Fruit fly (Drosophila melanogaster) whole organism, embryonic: ENCODE measurements around the gene CG42489.
A peak's percentile ranks its signal among the peaks of the same experiment; 100 is the strongest.

Source experiments
- Adf1 ChIP-seq: fragments of 200-800 bp; sonication (Bioruptor generic); IDR thresholded peaks from 2 replicates; pipeline ENCODE4 v1.3.6; 2022; ENCODE audit warnings: missing biosample characterization, missing genetic modification characterization
- CG10147 ChIP-seq: fragments of 200-800 bp; sonication (Bioruptor generic); optimal IDR thresholded peaks from 2 replicates; lab custom pipeline; 2019; ENCODE audit warnings: missing biosample characterization, mild to moderate bottlenecking, missing genetic modification characterization, moderate library complexity
- CG11456 ChIP-seq: fragments of 200-800 bp; sonication (Bioruptor generic); IDR thresholded peaks from 3 replicates; pipeline ENCODE4 v1.3.6; 2022; ENCODE audit warnings: missing biosample characterization, missing genetic modification characterization
- CG11504 ChIP-seq: fragments of 200-800 bp; sonication (Bioruptor generic); optimal IDR thresholded peaks from 3 replicates; lab custom pipeline; 2019; ENCODE audit warnings: missing biosample characterization, mild to moderate bottlenecking, missing genetic modification characterization, moderate library complexity
- CG12744 ChIP-seq: fragments of 200-800 bp; sonication (Bioruptor generic); optimal IDR thresholded peaks from 2 replicates; lab custom pipeline; 2016; ENCODE audit warnings: missing biosample characterization, missing genetic modification characterization
- CG13775 ChIP-seq: fragments of 200-800 bp; sonication (Bioruptor generic); optimal IDR thresholded peaks from 3 replicates; lab custom pipeline; 2017; ENCODE audit warnings: missing biosample characterization, mild to moderate bottlenecking, missing genetic modification characterization
- CG15011 ChIP-seq: fragments of 200-800 bp; sonication (Bioruptor generic); optimal IDR thresholded peaks from 3 replicates; lab custom pipeline; 2018; ENCODE audit warnings: missing biosample characterization, mild to moderate bottlenecking, missing genetic modification characterization
- CG15514 ChIP-seq: fragments of 200-800 bp; sonication (Bioruptor generic); optimal IDR thresholded peaks from 3 replicates; lab custom pipeline; 2017; ENCODE audit warnings: missing biosample characterization, missing genetic modification characterization, mild to moderate bottlenecking, moderate library complexity, missing genetic modification reagents
- CG17186 ChIP-seq: fragments of 200-800 bp; sonication (Bioruptor generic); optimal IDR thresholded peaks from 3 replicates; lab custom pipeline; 2017; ENCODE audit warnings: missing biosample characterization, missing genetic modification reagents, missing genetic modification characterization
- CG17568 ChIP-seq: fragments of 200-800 bp; sonication (Bioruptor generic); optimal IDR thresholded peaks from 2 replicates; lab custom pipeline; 2018; ENCODE audit warnings: missing biosample characterization, mild to moderate bottlenecking, missing genetic modification characterization, moderate library complexity
- CG17912 ChIP-seq: fragments of 200-800 bp; sonication (Bioruptor generic); optimal IDR thresholded peaks from 2 replicates; lab custom pipeline; 2018; ENCODE audit warnings: missing biosample characterization, mild to moderate bottlenecking, missing genetic modification characterization
- CG2889 ChIP-seq: fragments of 200-800 bp; sonication (Bioruptor generic); IDR thresholded peaks from 3 replicates; pipeline ENCODE4 v1.3.6; 2022; ENCODE audit warnings: missing biosample characterization, missing genetic modification characterization
- CG4282 ChIP-seq: fragments of 200-800 bp; sonication (Bioruptor generic); optimal IDR thresholded peaks from 2 replicates; lab custom pipeline; 2016; ENCODE audit warnings: missing biosample characterization, missing genetic modification characterization
- CG6654 ChIP-seq: fragments of 200-800 bp; sonication (Bioruptor generic); optimal IDR thresholded peaks from 2 replicates; lab custom pipeline; 2017; ENCODE audit warnings: missing biosample characterization, mild to moderate bottlenecking, missing genetic modification characterization
- CG6791 ChIP-seq: fragments of 200-800 bp; sonication (Bioruptor generic); IDR thresholded peaks from 3 replicates; pipeline ENCODE4 v1.3.6; 2022; ENCODE audit warnings: missing biosample characterization, missing genetic modification characterization; ENCODE audit not compliant: partially characterized antibody
- CrebB ChIP-seq: fragments of 200-800 bp; sonication (Bioruptor generic); optimal IDR thresholded peaks from 3 replicates; lab custom pipeline; 2018; ENCODE audit warnings: missing biosample characterization, mild to moderate bottlenecking, missing genetic modification characterization
- Deaf1 ChIP-seq: fragments of 200-800 bp; optimal IDR thresholded peaks from 3 replicates; lab custom pipeline; 2019; ENCODE audit warnings: missing biosample characterization, mild to moderate bottlenecking, missing genetic modification characterization, moderate library complexity
- Dip2 ChIP-seq: fragments of 200-800 bp; sonication (Bioruptor generic); IDR thresholded peaks from 2 replicates; pipeline ENCODE4 v1.3.6; 2022; ENCODE audit warnings: missing biosample characterization, missing genetic modification characterization
- Elba2 ChIP-seq: fragments of 200-800 bp; sonication (Bioruptor generic); optimal IDR thresholded peaks from 3 replicates; lab custom pipeline; 2016; ENCODE audit warnings: missing biosample characterization, missing genetic modification characterization
- Fer2 ChIP-seq: fragments of 200-800 bp; sonication (Bioruptor generic); optimal IDR thresholded peaks from 2 replicates; lab custom pipeline; 2018; ENCODE audit warnings: missing biosample characterization, mild to moderate bottlenecking, missing genetic modification characterization, moderate library complexity
- HLH54F ChIP-seq: fragments of 200-800 bp; sonication (Bioruptor generic); optimal IDR thresholded peaks from 3 replicates; lab custom pipeline; 2016; ENCODE audit warnings: missing biosample characterization, missing genetic modification characterization
- HmgZ ChIP-seq: fragments of 200-800 bp; sonication (Bioruptor generic); optimal IDR thresholded peaks from 2 replicates; lab custom pipeline; 2018; ENCODE audit warnings: missing biosample characterization, mild to moderate bottlenecking, missing genetic modification characterization
- Kr ChIP-seq: fragments of 200-800 bp; sonication (Bioruptor generic); optimal IDR thresholded peaks from 2 replicates; lab custom pipeline; 2017; ENCODE audit warnings: missing biosample characterization, mild to moderate bottlenecking, missing genetic modification characterization
- Oaz ChIP-seq: fragments of 200-800 bp; sonication (Bioruptor generic); IDR thresholded peaks from 2 replicates; pipeline ENCODE4 v1.3.6; 2022; ENCODE audit warnings: missing biosample characterization, missing genetic modification characterization
- Sox102F ChIP-seq: fragments of 200-800 bp; sonication (Bioruptor generic); optimal IDR thresholded peaks from 2 replicates; lab custom pipeline; 2018; ENCODE audit warnings: missing biosample characterization, mild to moderate bottlenecking, missing genetic modification characterization, moderate library complexity
- Spps ChIP-seq: fragments of 200-800 bp; sonication (Bioruptor generic); optimal IDR thresholded peaks from 2 replicates; lab custom pipeline; 2018; ENCODE audit warnings: missing biosample characterization, mild to moderate bottlenecking, missing genetic modification characterization
- Usf ChIP-seq: fragments of 200-800 bp; sonication (Bioruptor generic); optimal IDR thresholded peaks from 2 replicates; lab custom pipeline; 2017; ENCODE audit warnings: missing genotype, missing biosample characterization, missing genetic modification characterization
- Xbp1 ChIP-seq: fragments of 200-800 bp; sonication (Bioruptor generic); optimal IDR thresholded peaks from 3 replicates; lab custom pipeline; 2016; ENCODE audit warnings: missing biosample characterization, mild to moderate bottlenecking, missing genetic modification characterization
- YL-1 ChIP-seq: fragments of 200-800 bp; sonication (Bioruptor generic); optimal IDR thresholded peaks from 3 replicates; lab custom pipeline; 2017; ENCODE audit warnings: missing biosample characterization, mild to moderate bottlenecking, missing genetic modification characterization
- amos ChIP-seq: fragments of 200-800 bp; sonication (Bioruptor generic); IDR thresholded peaks from 2 replicates; pipeline ENCODE4 v1.3.6; 2022; ENCODE audit warnings: missing biosample characterization, missing genetic modification characterization; ENCODE audit not compliant: partially characterized antibody
- ara ChIP-seq: fragments of 200-800 bp; sonication (Bioruptor generic); IDR thresholded peaks from 2 replicates; pipeline ENCODE4 v1.3.6; 2022; ENCODE audit warnings: missing biosample characterization, missing genetic modification characterization
- bsh ChIP-seq, 2 experiments: fragments of 200-800 bp; sonication (Bioruptor generic); optimal IDR thresholded peaks; 2 replicates each; lab custom pipeline; 2017 to 2018; ENCODE audit warnings: mild to moderate bottlenecking in 2 of 2, missing biosample characterization in 2 of 2, missing genetic modification characterization in 2 of 2, moderate library complexity in 1 of 2
- cato ChIP-seq: fragments of 200-800 bp; sonication (Bioruptor generic); optimal IDR thresholded peaks from 2 replicates; lab custom pipeline; 2016; ENCODE audit warnings: missing biosample characterization, missing genetic modification characterization, borderline replicate concordance
- fd3F ChIP-seq: fragments of 200-800 bp; sonication (Bioruptor generic); optimal IDR thresholded peaks from 2 replicates; lab custom pipeline; 2018; ENCODE audit warnings: missing biosample characterization, mild to moderate bottlenecking, missing genetic modification characterization, moderate library complexity
- gfzf ChIP-seq: fragments of 200-800 bp; sonication (Bioruptor generic); optimal IDR thresholded peaks from 2 replicates; lab custom pipeline; 2016; ENCODE audit warnings: missing biosample characterization, mild to moderate bottlenecking, missing genetic modification characterization, moderate library complexity
- inv ChIP-seq: fragments of 200-800 bp; sonication (Bioruptor generic); IDR thresholded peaks from 2 replicates; pipeline ENCODE4 v1.3.6; 2022; ENCODE audit warnings: missing biosample characterization, missing genetic modification characterization; ENCODE audit not compliant: partially characterized antibody
- mld ChIP-seq: fragments of 200-800 bp; sonication (Bioruptor generic); IDR thresholded peaks from 3 replicates; pipeline ENCODE4 v1.3.6; 2022; ENCODE audit warnings: missing biosample characterization, missing genetic modification characterization; ENCODE audit not compliant: partially characterized antibody
- nerfin-1 ChIP-seq: fragments of 200-800 bp; sonication (Bioruptor generic); optimal IDR thresholded peaks from 3 replicates; lab custom pipeline; 2019; ENCODE audit warnings: missing biosample characterization, mild to moderate bottlenecking, missing genetic modification characterization, moderate library complexity
- oc ChIP-seq: fragments of 200-800 bp; sonication (Bioruptor generic); optimal IDR thresholded peaks from 2 replicates; lab custom pipeline; 2018; ENCODE audit warnings: missing biosample characterization, mild to moderate bottlenecking, missing genetic modification characterization, moderate library complexity
- psq ChIP-seq: fragments of 200-800 bp; sonication (Bioruptor generic); optimal IDR thresholded peaks from 2 replicates; lab custom pipeline; 2017; ENCODE audit warnings: missing biosample characterization, missing genetic modification characterization
- ro ChIP-seq: fragments of 200-800 bp; sonication (Bioruptor generic); IDR thresholded peaks from 2 replicates; pipeline ENCODE4 v1.3.6; 2022; ENCODE audit warnings: missing biosample characterization, missing genetic modification characterization
- sd ChIP-seq: fragments of 200-800 bp; sonication (Bioruptor generic); optimal IDR thresholded peaks from 3 replicates; lab custom pipeline; 2018; ENCODE audit warnings: missing biosample characterization, mild to moderate bottlenecking, missing genetic modification characterization, moderate library complexity
- sr ChIP-seq: fragments of 200-800 bp; sonication (Bioruptor generic); IDR thresholded peaks from 3 replicates; pipeline ENCODE4 v1.3.6; 2022; ENCODE audit warnings: missing biosample characterization, missing genetic modification characterization
- stc ChIP-seq: fragments of 200-800 bp; sonication (Bioruptor generic); IDR thresholded peaks from 2 replicates; pipeline ENCODE4 v1.3.6; 2022; ENCODE audit warnings: missing biosample characterization, missing genetic modification characterization
- sug ChIP-seq: fragments of 200-800 bp; optimal IDR thresholded peaks from 2 replicates; lab custom pipeline; 2019; ENCODE audit warnings: missing biosample characterization, mild to moderate bottlenecking, missing genetic modification characterization, moderate library complexity
- unpg ChIP-seq: fragments of 200-800 bp; sonication (Bioruptor generic); optimal IDR thresholded peaks from 3 replicates; lab custom pipeline; 2018; ENCODE audit warnings: missing biosample characterization, mild to moderate bottlenecking, missing genetic modification characterization, moderate library complexity
- zen ChIP-seq: fragments of 200-800 bp; sonication (Bioruptor generic); optimal IDR thresholded peaks from 3 replicates; lab custom pipeline; 2018; ENCODE audit warnings: missing biosample characterization, mild to moderate bottlenecking, missing genetic modification characterization, moderate library complexity
- zf30C ChIP-seq: fragments of 200-800 bp; sonication (Bioruptor generic); optimal IDR thresholded peaks from 3 replicates; lab custom pipeline; 2018; ENCODE audit warnings: missing biosample characterization, mild to moderate bottlenecking, missing genetic modification characterization

CG42489 gene

DNA sequence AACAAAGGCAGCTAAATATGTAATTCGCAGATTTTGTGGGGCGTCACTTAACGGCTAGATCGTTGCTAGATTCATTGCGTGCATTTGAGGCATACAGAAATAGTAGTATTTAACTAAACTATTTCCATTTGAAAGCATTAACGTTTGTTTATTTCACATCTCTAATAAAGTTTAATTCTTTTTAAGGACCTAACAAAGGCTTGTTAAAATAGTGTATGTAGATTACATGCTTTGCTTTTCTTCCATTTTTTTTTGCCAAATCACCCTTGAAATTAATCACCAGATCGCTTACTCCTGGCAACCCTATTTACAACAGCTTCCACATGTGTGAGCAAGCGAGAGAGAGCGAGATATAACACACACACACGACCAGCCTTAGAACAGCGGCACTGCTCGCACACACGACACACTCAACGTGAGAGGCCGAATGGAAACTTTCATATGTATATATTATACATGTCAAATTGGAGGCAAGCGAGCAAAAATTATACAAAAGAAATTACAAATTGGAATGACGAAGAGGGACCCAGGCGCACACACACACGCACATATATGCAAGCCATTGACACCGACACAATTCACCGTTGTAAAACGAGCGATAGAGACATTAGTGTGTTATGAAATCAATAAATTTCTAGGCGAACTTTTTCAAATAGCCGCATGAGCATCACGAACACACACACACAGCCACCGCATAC, 4.8 kb upstream of the CG42489 start (continued):
- TF ChIP-seq stc (GFP tag; lab: Robert Waterston, UW) (peak; percentile 66), Elba2 (peak; percentile 78), CG17568 (GFP tag; lab: Kevin White, UChicago) (no peak), CG2889 (no peak), mld (GFP tag; lab: Robert Waterston, UW) (no peak), unpg (peak; percentile 58), zen (tag; lab: Kevin White, UChicago) (peak; percentile 44), CG11456 (GFP tag; lab: Robert Waterston, UW) (peak; percentile 4; the same call in 1 of the 3 replicates), CG17912 (GFP tag; lab: Kevin White, UChicago) (peak; percentile 59), ro (GFP tag; lab: Robert Waterston, UW) (no peak), Spps (tag; lab: Kevin White, UChicago) (no peak), gfzf (GFP tag; lab: Kevin White, UChicago) (no peak), ara (no peak), psq (GFP tag; lab: Kevin White, UChicago) (no peak), Sox102F (GFP tag; lab: Kevin White, UChicago) (peak; percentile 61), CG17186 (GFP tag; lab: Kevin White, UChicago) (no peak), zf30C (no peak), sd (tag; lab: Kevin White, UChicago) (peak; percentile 53), CG12744 (GFP tag; lab: Kevin White, UChicago) (no peak), bsh (GFP tag; optimal IDR thresholded peaks at IDR 0.05; lab: Kevin White, UChicago) (peak in 1 of 2 experiments; percentile 61), Xbp1 (GFP tag; lab: Kevin White, UChicago) (peak; percentile 56), CG4282 (peak; percentile 37), Deaf1 (peak; percentile 76), cato (GFP tag; lab: Kevin White, UChicago) (no peak), Fer2 (no peak), nerfin-1 (peak; percentile 62), CrebB (no peak), CG6791 (GFP tag; lab: Robert Waterston, UW) (no peak), inv (GFP tag; lab: Robert Waterston, UW) (peak; percentile 10; the same call in 1 of the 2 replicates), CG11504 (peak; percentile 54), oc (tag; lab: Kevin White, UChicago) (peak; percentile 73), Adf1 (GFP tag; lab: Robert Waterston, UW) (peak; percentile 42; the same call in 1 of the 2 replicates), CG6654 (no peak), HLH54F (GFP tag; lab: Kevin White, UChicago) (peak; percentile 53), Dip2 (GFP tag; lab: Robert Waterston, UW) (no peak), CG15011 (GFP tag; lab: Kevin White, UChicago) (peak; percentile 52), YL-1 (GFP tag; lab: Kevin White, UChicago) (peak; percentile 70), Oaz (GFP tag; lab: Robert Waterston, UW) (no peak), HmgZ (peak; percentile 67), CG15514 (GFP tag; lab: Kevin White, UChicago) (peak; percentile 77), Kr (GFP tag; lab: Kevin White, UChicago) (no peak), Usf (GFP tag; lab: Kevin White, UChicago) (peak; percentile 19), sr (GFP tag; lab: Robert Waterston, UW) (no peak), CG13775 (peak; percentile 50), CG10147 (peak; percentile 53), amos (peak; percentile 21; the same call in 1 of the 2 replicates), sug (tag; lab: Kevin White, UChicago) (peak; percentile 59), fd3F (GFP tag; lab: Kevin White, UChicago) (peak; percentile 60)
